Fruit fly (Drosophila melanogaster) whole organism, embryonic: Measurements from ENCODE around the gene CG13309.

Experiments
- Adf1 ChIP-seq: fragments of 200-800 bp; sonication (Bioruptor generic); IDR thresholded peaks from 2 replicates; pipeline ENCODE4 v1.3.6; 2022; ENCODE audit warnings: missing biosample characterization, missing genetic modification characterization
- Asciz ChIP-seq: fragments of 200-800 bp; sonication (Bioruptor generic); optimal IDR thresholded peaks from 2 replicates; lab custom pipeline; 2017; ENCODE audit warnings: missing biosample characterization, mild to moderate bottlenecking, missing genetic modification characterization, missing genetic modification reagents
- Blimp-1 ChIP-seq: fragments of 200-800 bp; sonication (Bioruptor generic); optimal IDR thresholded peaks from 3 replicates; lab custom pipeline; 2018; ENCODE audit warnings: missing biosample characterization, missing genetic modification characterization, mild to moderate bottlenecking, moderate library complexity, missing genetic modification reagents
- C15 ChIP-seq: fragments of 200-800 bp; sonication (Bioruptor generic); IDR thresholded peaks from 3 replicates; pipeline ENCODE4 v1.3.6; 2022; ENCODE audit warnings: missing biosample characterization, missing genetic modification characterization
- CG10979 ChIP-seq: fragments of 200-800 bp; sonication (Bioruptor generic); optimal IDR thresholded peaks from 2 replicates; lab custom pipeline; 2018; ENCODE audit warnings: missing biosample characterization, mild to moderate bottlenecking, missing genetic modification characterization, moderate library complexity
- CG11723 ChIP-seq: fragments of 200-800 bp; sonication (Bioruptor generic); optimal IDR thresholded peaks from 2 replicates; lab custom pipeline; 2017; ENCODE audit warnings: missing biosample characterization, mild to moderate bottlenecking, missing genetic modification characterization
- CG12155 ChIP-seq: fragments of 200-800 bp; sonication (Bioruptor generic); optimal IDR thresholded peaks from 3 replicates; lab custom pipeline; 2016; ENCODE audit warnings: missing biosample characterization, missing genetic modification characterization
- CG12659 ChIP-seq: fragments of 200-800 bp; sonication (Bioruptor generic); optimal IDR thresholded peaks from 3 replicates; lab custom pipeline; 2017; ENCODE audit warnings: mild to moderate bottlenecking, missing biosample characterization, missing genetic modification reagents, missing genetic modification characterization
- CG13296 ChIP-seq: fragments of 200-800 bp; sonication (Bioruptor generic); optimal IDR thresholded peaks from 3 replicates; lab custom pipeline; 2018; ENCODE audit warnings: missing biosample characterization, mild to moderate bottlenecking, missing genetic modification characterization
- CG1602 ChIP-seq: fragments of 200-800 bp; sonication (Bioruptor generic); optimal IDR thresholded peaks from 3 replicates; lab custom pipeline; 2016; ENCODE audit warnings: missing biosample characterization, missing genetic modification characterization
- CG16815 ChIP-seq: fragments of 200-800 bp; sonication (Bioruptor generic); optimal IDR thresholded peaks from 3 replicates; lab custom pipeline; 2017; ENCODE audit warnings: missing biosample characterization, mild to moderate bottlenecking, missing genetic modification characterization
- CG2875 ChIP-seq: fragments of 200-800 bp; sonication (Bioruptor generic); optimal IDR thresholded peaks from 2 replicates; lab custom pipeline; 2017; ENCODE audit warnings: missing biosample characterization, mild to moderate bottlenecking, missing genetic modification characterization, missing genetic modification reagents
- CG32767 ChIP-seq: fragments of 200-800 bp; sonication (Bioruptor generic); IDR thresholded peaks from 2 replicates; pipeline ENCODE4 v1.3.6; 2022; ENCODE audit warnings: missing biosample characterization, missing genetic modification characterization
- CG32772 ChIP-seq: fragments of 200-800 bp; sonication (Bioruptor generic); IDR thresholded peaks from 2 replicates; pipeline ENCODE4 v1.3.6; 2022; ENCODE audit warnings: missing biosample characterization, missing genetic modification characterization
- CG6791 ChIP-seq: fragments of 200-800 bp; sonication (Bioruptor generic); IDR thresholded peaks from 3 replicates; pipeline ENCODE4 v1.3.6; 2022; ENCODE audit warnings: missing biosample characterization, missing genetic modification characterization; ENCODE audit not compliant: partially characterized antibody
- CG7556 ChIP-seq: fragments of 200-800 bp; sonication (Bioruptor generic); optimal IDR thresholded peaks from 2 replicates; lab custom pipeline; 2017; ENCODE audit warnings: missing biosample characterization, mild to moderate bottlenecking, missing genetic modification characterization
- CG8388 ChIP-seq: fragments of 200-800 bp; sonication (Bioruptor generic); optimal IDR thresholded peaks from 2 replicates; lab custom pipeline; 2019; ENCODE audit warnings: missing biosample characterization, mild to moderate bottlenecking, missing genetic modification characterization, moderate library complexity
- Hey ChIP-seq: fragments of 200-800 bp; sonication (Bioruptor generic); optimal IDR thresholded peaks from 3 replicates; lab custom pipeline; 2018; ENCODE audit warnings: missing biosample characterization, mild to moderate bottlenecking, missing genetic modification characterization
- Hr78 ChIP-seq, 2 experiments: fragments of 200-800 bp in 1 of 2; fragments of >200 bp in 1 of 2; sonication (Bioruptor generic) in 1 of 2; optimal IDR thresholded peaks; 2 replicates each; lab custom pipeline; 2017 to 2019; ENCODE audit warnings: missing biosample characterization in 2 of 2, missing genetic modification characterization in 2 of 2, mild to moderate bottlenecking in 1 of 2, moderate library complexity in 1 of 2
- Kr ChIP-seq: fragments of 200-800 bp; sonication (Bioruptor generic); optimal IDR thresholded peaks from 2 replicates; lab custom pipeline; 2017; ENCODE audit warnings: missing biosample characterization, mild to moderate bottlenecking, missing genetic modification characterization
- Med ChIP-seq: fragments of 200-800 bp; sonication (Bioruptor generic); peaks from one replicate; lab custom pipeline; 2016; ENCODE audit warnings: missing biosample characterization, missing genetic modification characterization, mild to moderate bottlenecking, inconsistent platforms, moderate library complexity
- Mrtf ChIP-seq: fragments of 200-800 bp; sonication (Bioruptor generic); IDR thresholded peaks from 3 replicates; pipeline ENCODE4 v1.3.6; 2022; ENCODE audit warnings: missing biosample characterization, missing genetic modification characterization
- NK7.1 ChIP-seq: fragments of 200-800 bp; sonication (Bioruptor generic); optimal IDR thresholded peaks from 3 replicates; lab custom pipeline; 2016; ENCODE audit warnings: missing biosample characterization, missing genetic modification characterization
- Oli ChIP-seq: fragments of 200-800 bp; sonication (Bioruptor generic); optimal IDR thresholded peaks from 2 replicates; lab custom pipeline; 2018; ENCODE audit warnings: missing biosample characterization, mild to moderate bottlenecking, missing genetic modification characterization, moderate library complexity
- Poxn ChIP-seq: fragments of 200-800 bp; sonication (Bioruptor generic); IDR thresholded peaks from 2 replicates; pipeline ENCODE4 v1.3.6; 2022; ENCODE audit warnings: missing biosample characterization, missing genetic modification characterization
- Ravus ChIP-seq: fragments of 200-800 bp; sonication (Bioruptor generic); IDR thresholded peaks from 2 replicates; pipeline ENCODE4 v1.3.6; 2022; ENCODE audit warnings: missing biosample characterization, missing genetic modification characterization
- Rfx ChIP-seq: fragments of 200-800 bp; sonication (Bioruptor generic); IDR thresholded peaks from 2 replicates; pipeline ENCODE4 v1.3.6; 2022; ENCODE audit warnings: missing biosample characterization, missing genetic modification characterization
- Six4 ChIP-seq: fragments of 200-800 bp; sonication (Bioruptor generic); optimal IDR thresholded peaks from 2 replicates; lab custom pipeline; 2016; ENCODE audit warnings: missing biosample characterization, missing genetic modification characterization
- Taf1 ChIP-seq: fragments of 200-800 bp; sonication (Bioruptor generic); IDR thresholded peaks from 2 replicates; pipeline ENCODE4 v1.3.6; 2022; ENCODE audit warnings: missing biosample characterization, missing genetic modification characterization
- Tbp ChIP-seq: fragments of >200 bp; optimal IDR thresholded peaks from 2 replicates; lab custom pipeline; 2018; ENCODE audit warnings: missing biosample characterization, missing genetic modification characterization
- Trl ChIP-seq, 3 experiments: fragments of >200 bp in 2 of 3; fragments of 200-800 bp in 1 of 3; sonication (Bioruptor generic) in 1 of 3; optimal IDR thresholded peaks; 2 replicates in 1 of 3; 3 replicates in 2 of 3; lab custom pipeline; 2016 to 2017; ENCODE audit warnings: missing biosample characterization in 1 of 3, missing genetic modification characterization in 1 of 3
- ac ChIP-seq: fragments of 200-800 bp; sonication (Bioruptor generic); optimal IDR thresholded peaks from 3 replicates; lab custom pipeline; 2017; ENCODE audit warnings: missing biosample characterization, mild to moderate bottlenecking, missing genetic modification characterization
- ap ChIP-seq: fragments of 200-800 bp; sonication (Bioruptor generic); IDR thresholded peaks from 2 replicates; pipeline ENCODE4 v1.3.6; 2022; ENCODE audit warnings: missing biosample characterization, missing genetic modification characterization
- cas ChIP-seq: fragments of 200-800 bp; sonication (Bioruptor generic); IDR thresholded peaks from 2 replicates; pipeline ENCODE4 v1.3.6; 2022; ENCODE audit warnings: missing biosample characterization, missing genetic modification characterization
- cg ChIP-seq: fragments of 200-800 bp; sonication (Bioruptor generic); optimal IDR thresholded peaks from 3 replicates; lab custom pipeline; 2019; ENCODE audit warnings: missing biosample characterization, mild to moderate bottlenecking, missing genetic modification characterization, moderate library complexity
- corto ChIP-seq: fragments of 200-800 bp; sonication (Bioruptor generic); optimal IDR thresholded peaks from 2 replicates; lab custom pipeline; 2016; ENCODE audit warnings: missing biosample characterization, mild to moderate bottlenecking, missing genetic modification characterization, moderate library complexity
- crol ChIP-seq: fragments of 200-800 bp; sonication (Bioruptor generic); IDR thresholded peaks from 2 replicates; pipeline ENCODE4 v1.3.6; 2022; ENCODE audit warnings: missing biosample characterization, missing genetic modification characterization
- eve ChIP-seq, 2 experiments: fragments of >200 bp; optimal IDR thresholded peaks; 2 replicates each; lab custom pipeline; 2017; ENCODE audit warnings: missing biosample characterization in 2 of 2, missing genetic modification characterization in 2 of 2
- ewg ChIP-seq: fragments of 200-800 bp; sonication (Bioruptor generic); optimal IDR thresholded peaks from 3 replicates; lab custom pipeline; 2017; ENCODE audit warnings: mild to moderate bottlenecking, missing biosample characterization, missing genetic modification reagents, missing genetic modification characterization
- fd102C ChIP-seq: fragments of 200-800 bp; sonication (Bioruptor generic); optimal IDR thresholded peaks from 2 replicates; lab custom pipeline; 2018; ENCODE audit warnings: missing biosample characterization, mild to moderate bottlenecking, missing genetic modification characterization, moderate library complexity
- fd96Cb ChIP-seq: fragments of 200-800 bp; sonication (Bioruptor generic); optimal IDR thresholded peaks from 2 replicates; lab custom pipeline; 2018; ENCODE audit warnings: missing biosample characterization, mild to moderate bottlenecking, missing genetic modification characterization, moderate library complexity
- hbn ChIP-seq: fragments of 200-800 bp; sonication (Bioruptor generic); IDR thresholded peaks from 2 replicates; pipeline ENCODE4 v1.3.6; 2022; ENCODE audit warnings: missing biosample characterization, missing genetic modification characterization; ENCODE audit not compliant: partially characterized antibody
- hkb ChIP-seq, 2 experiments: fragments of 200-800 bp in 1 of 2; fragments of >200 bp in 1 of 2; sonication (Bioruptor generic) in 1 of 2; IDR thresholded peaks in 1 of 2; optimal IDR thresholded peaks in 1 of 2; 2 replicates each; pipeline versions ENCODE4 v1.3.6 to Lab custom; 2017 to 2022; ENCODE audit warnings: missing biosample characterization in 1 of 2, missing genetic modification characterization in 1 of 2
- ind ChIP-seq: fragments of 200-800 bp; sonication (Bioruptor generic); optimal IDR thresholded peaks from 3 replicates; lab custom pipeline; 2016; ENCODE audit warnings: missing biosample characterization, missing genetic modification characterization
- nerfin-2 ChIP-seq: fragments of 200-800 bp; sonication (Bioruptor generic); IDR thresholded peaks from 2 replicates; pipeline ENCODE4 v1.3.6; 2022; ENCODE audit warnings: missing biosample characterization, missing genetic modification characterization; ENCODE audit not compliant: partially characterized antibody
- sob ChIP-seq: fragments of 200-800 bp; sonication (Bioruptor generic); IDR thresholded peaks from 2 replicates; pipeline ENCODE4 v1.3.6; 2022; ENCODE audit warnings: missing biosample characterization, missing genetic modification characterization
- sqz ChIP-seq: fragments of 200-800 bp; sonication (Bioruptor generic); optimal IDR thresholded peaks from 3 replicates; lab custom pipeline; 2018; ENCODE audit warnings: missing biosample characterization, mild to moderate bottlenecking, missing genetic modification characterization
- tna ChIP-seq: fragments of 200-800 bp; sonication (Bioruptor generic); IDR thresholded peaks from 2 replicates; pipeline ENCODE4 v1.3.6; 2022; ENCODE audit warnings: missing biosample characterization, missing genetic modification characterization; ENCODE audit not compliant: partially characterized antibody
- vnd ChIP-seq: fragments of 200-800 bp; sonication (Bioruptor generic); IDR thresholded peaks from 3 replicates; pipeline ENCODE4 v1.3.6; 2022; ENCODE audit warnings: missing biosample characterization, missing genetic modification characterization; ENCODE audit not compliant: partially characterized antibody
- wdn ChIP-seq: fragments of 200-800 bp; sonication (Bioruptor generic); IDR thresholded peaks from 2 replicates; pipeline ENCODE4 v1.3.6; 2022; ENCODE audit warnings: missing biosample characterization, missing genetic modification characterization

Gene CG13309

dm6 chr3L:8825560-8825959 is 15.4 kb downstream of the CG13309 start:
- TF ChIP-seq CG8388, result peak; percentile 1
- TF ChIP-seq ewg, result no peak
- TF ChIP-seq CG7556 (GFP tag; lab: Kevin White, UChicago), result no peak
- TF ChIP-seq cg (GFP tag; lab: Kevin White, UChicago), result peak; percentile 1
- TF ChIP-seq Mrtf (GFP tag; lab: Robert Waterston, UW), result no peak
- no peak for TF ChIP-seq tna (GFP tag; lab: Robert Waterston, UW)
- TF ChIP-seq CG12659, result no peak
- no peak for TF ChIP-seq nerfin-2 (GFP tag; lab: Robert Waterston, UW)
- TF ChIP-seq CG16815 (GFP tag; lab: Kevin White, UChicago), result no peak
- TF ChIP-seq CG2875, result no peak
- TF ChIP-seq vnd (GFP tag; lab: Robert Waterston, UW), result no peak
- no peak for TF ChIP-seq CG11723 (GFP tag; lab: Kevin White, UChicago)
- peak in 1 of 2 experiments; percentile 47 for TF ChIP-seq eve (GFP tag; optimal IDR thresholded peaks at IDR 0.05; lab: Kevin White, UChicago)
- TF ChIP-seq CG12155 (GFP tag; lab: Kevin White, UChicago), result no peak
- TF ChIP-seq fd102C (GFP tag; lab: Kevin White, UChicago), result no peak
- TF ChIP-seq CG32767 (GFP tag; lab: Robert Waterston, UW), result no peak
- no peak for TF ChIP-seq cas (GFP tag; lab: Robert Waterston, UW)
- TF ChIP-seq C15 (GFP tag; lab: Robert Waterston, UW), result no peak
- TF ChIP-seq Tbp (GFP tag; lab: Kevin White, UChicago), result no peak
- TF ChIP-seq CG10979 (tag; lab: Kevin White, UChicago), result no peak
- TF ChIP-seq ac (GFP tag; lab: Kevin White, UChicago), result no peak
- no peak for TF ChIP-seq Poxn (GFP tag; lab: Robert Waterston, UW)
- TF ChIP-seq Adf1 (GFP tag; lab: Robert Waterston, UW), result no peak
- TF ChIP-seq Med (GFP tag; lab: Kevin White, UChicago), result peak; percentile 31
- TF ChIP-seq Hey (tag; lab: Kevin White, UChicago), result no peak
- TF ChIP-seq ap (GFP tag; lab: Robert Waterston, UW), result no peak
- TF ChIP-seq wdn (GFP tag; lab: Robert Waterston, UW), result no peak
- peak; percentile 41 for TF ChIP-seq corto (GFP tag; lab: Kevin White, UChicago)
- no peak for TF ChIP-seq Hr78 (GFP tag; optimal IDR thresholded peaks at IDR 0.05; lab: Kevin White, UChicago)
- TF ChIP-seq fd96Cb (tag; lab: Kevin White, UChicago), result no peak
- no peak for TF ChIP-seq Asciz (GFP tag; lab: Kevin White, UChicago)
- TF ChIP-seq sob, result no peak
- no peak for TF ChIP-seq ind (GFP tag; lab: Kevin White, UChicago)
- peak; percentile 9 for TF ChIP-seq sqz (GFP tag; lab: Kevin White, UChicago)
- TF ChIP-seq Kr (GFP tag; lab: Kevin White, UChicago), result peak; percentile 33
- TF ChIP-seq Oli, result no peak
- TF ChIP-seq Six4 (GFP tag; lab: Kevin White, UChicago), result no peak

dm6 chr3L:8826038-8826437 is 15.8 kb downstream of the CG13309 start:
- no peak for TF ChIP-seq Trl (optimal IDR thresholded peaks at IDR 0.05; lab: Kevin White, UChicago)
- no peak for TF ChIP-seq Trl (GFP tag; optimal IDR thresholded peaks at IDR 0.05; lab: Kevin White, UChicago)
- TF ChIP-seq Blimp-1, result peak; percentile 36
- peak; percentile 22; the same call in 1 of the 2 replicates for TF ChIP-seq crol (GFP tag; lab: Robert Waterston, UW)
- TF ChIP-seq Rfx, result no peak
- TF ChIP-seq CG6791, result 0 out of 3 replicates have a peak, but pooled peaks have one; percentile 31
- TF ChIP-seq NK7.1, result no peak
- TF ChIP-seq hbn (GFP tag; lab: Robert Waterston, UW), result no peak
- no peak for TF ChIP-seq CG13296
- no peak for TF ChIP-seq hkb (optimal IDR thresholded peaks at IDR 0.05; lab: Kevin White, UChicago)
- TF ChIP-seq hkb (GFP tag; IDR thresholded peaks at IDR 0.05; lab: Robert Waterston, UW), result 0 out of 2 replicates have a peak, but pooled peaks have one; percentile 14
- TF ChIP-seq CG32772 (GFP tag; lab: Robert Waterston, UW), result no peak
- TF ChIP-seq CG1602 (GFP tag; lab: Kevin White, UChicago), result no peak
- TF ChIP-seq Ravus, result no peak
- peak; percentile 4 for TF ChIP-seq Med (GFP tag; lab: Kevin White, UChicago)
- TF ChIP-seq Taf1 (GFP tag; lab: Robert Waterston, UW), result no peak
